Worm (Caenorhabditis elegans) whole organism, L2 larva: Measurements from ENCODE around the gene trx-5.

ENCODE experiments used
- alr-1 ChIP-seq: fragments of 150-350 bp; optimal IDR thresholded peaks from 2 replicates; lab custom pipeline; 2014; ENCODE audit warnings: missing biosample characterization, missing genetic modification characterization
- blmp-1 ChIP-seq: sonication (generic microtip); optimal IDR thresholded peaks from 2 replicates; lab custom pipeline; 2017; ENCODE audit warnings: missing genetic modification characterization, mild to moderate bottlenecking, missing compliant biosample characterization, antibody characterized with exemption, moderate library complexity; ENCODE audit not compliant: insufficient read depth
- ceh-16 ChIP-seq: fragments of 150-350 bp; optimal IDR thresholded peaks from 2 replicates; lab custom pipeline; 2014; ENCODE audit warnings: missing biosample characterization, missing genetic modification characterization
- dmd-4 ChIP-seq: sonication (generic microtip); optimal IDR thresholded peaks from 2 replicates; lab custom pipeline; 2017; ENCODE audit warnings: missing biosample characterization, missing genetic modification characterization
- mbf-1 ChIP-seq: sonication (generic microtip); optimal IDR thresholded peaks from 2 replicates; lab custom pipeline; 2017; ENCODE audit warnings: missing biosample characterization, missing genetic modification characterization
- nhr-25 ChIP-seq: fragments of 150-350 bp; sonication (generic microtip); optimal IDR thresholded peaks from 3 replicates; lab custom pipeline; 2014; ENCODE audit warnings: missing biosample characterization, missing genetic modification characterization
- sem-4 ChIP-seq: fragments of 150-350 bp; optimal IDR thresholded peaks from 2 replicates; lab custom pipeline; 2014; ENCODE audit warnings: missing biosample characterization, missing genetic modification reagents, missing genetic modification characterization
- skn-1 ChIP-seq: sonication (generic microtip); optimal IDR thresholded peaks from 2 replicates; lab custom pipeline; 2017; ENCODE audit warnings: missing biosample characterization, missing genetic modification characterization

DNA sequence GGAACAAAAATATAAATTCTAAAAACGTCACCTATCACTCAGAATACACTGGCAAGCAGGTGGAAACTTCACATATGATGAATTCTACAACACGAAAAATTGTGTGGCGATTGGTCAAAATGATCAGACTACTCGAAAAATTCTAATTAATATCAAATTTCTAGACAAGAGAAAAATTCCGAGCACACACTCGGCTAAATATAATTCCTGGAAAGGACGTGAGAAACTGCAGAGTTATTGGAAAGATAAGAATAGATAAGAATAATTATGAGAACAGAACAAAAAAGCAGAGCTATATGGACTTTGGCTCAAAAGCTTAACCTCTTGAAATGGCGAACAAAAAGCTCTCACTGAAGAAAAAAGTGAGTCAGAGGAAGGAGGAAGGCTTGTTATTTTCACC, 47.0 kb downstream of the trx-5 start:
- TF ChIP-seq dmd-4 (no peak), sem-4 (no peak), blmp-1 (tag; lab: Kevin White, UChicago) (no peak), nhr-25 (tag; lab: Kevin White, UChicago) (no peak), mbf-1 (no peak), ceh-16 (tag; lab: Kevin White, UChicago) (no peak), skn-1 (tag; lab: Kevin White, UChicago) (no peak), alr-1 (tag; lab: Kevin White, UChicago) (no peak)
